Worm (Caenorhabditis elegans): Measurements from ENCODE around the gene hlh-27.

- TF ChIP-seq unc-39 (tag; optimal IDR thresholded peaks at IDR 0.05): no peak
- no peak for TF ChIP-seq lin-13 (GFP tag; optimal IDR thresholded peaks at IDR 0.05)
- no peak for TF ChIP-seq ama-1 (optimal IDR thresholded peaks at IDR 0.05)
- TF ChIP-seq elt-1 (tag; optimal IDR thresholded peaks at IDR 0.05): no peak
- TF ChIP-seq fos-1 (tag; optimal IDR thresholded peaks at IDR 0.05): no peak
- no peak for TF ChIP-seq mbf-1 (tag; optimal IDR thresholded peaks at IDR 0.05)
- no peak for TF ChIP-seq mdl-1 (tag; optimal IDR thresholded peaks at IDR 0.05)
Measured at ce11 chrII:5587794-5588193, 47.8 kb upstream of the hlh-27 start.

All from whole organism, L2 larva.